Worm (Caenorhabditis elegans) whole organism, L3 larva: ENCODE measurements around the gene Y57G11C.20.

Experiments
- R02D3.7 ChIP-seq: fragments of 150-350 bp; optimal IDR thresholded peaks from 2 replicates; lab custom pipeline; 2014; ENCODE audit warnings: missing biosample characterization, missing genetic modification characterization
- ZK546.5 ChIP-seq: sonication (generic microtip); optimal IDR thresholded peaks from 2 replicates; lab custom pipeline; 2017; ENCODE audit warnings: missing biosample characterization, missing genetic modification characterization
- aly-2 ChIP-seq: fragments of 150-350 bp; optimal IDR thresholded peaks from 2 replicates; lab custom pipeline; 2014; ENCODE audit warnings: missing biosample characterization, missing genetic modification characterization
- ama-1 ChIP-seq: fragments of 150-350 bp; optimal IDR thresholded peaks from 2 replicates; lab custom pipeline; 2018
- ceh-16 ChIP-seq: sonication (generic microtip); optimal IDR thresholded peaks from 2 replicates; lab custom pipeline; 2017; ENCODE audit warnings: missing biosample characterization, missing genetic modification characterization
- ceh-28 ChIP-seq: fragments of 150-350 bp; optimal IDR thresholded peaks from 2 replicates; lab custom pipeline; 2014; ENCODE audit warnings: missing biosample characterization, missing genetic modification reagents, missing genetic modification characterization
- ceh-82 ChIP-seq: fragments of 150-350 bp; optimal IDR thresholded peaks from 2 replicates; lab custom pipeline; 2014; ENCODE audit warnings: missing biosample characterization, missing genetic modification characterization
- ceh-9 ChIP-seq: sonication (generic microtip); optimal IDR thresholded peaks from 2 replicates; lab custom pipeline; 2018; ENCODE audit warnings: missing biosample characterization, missing genetic modification characterization
- daf-12 ChIP-seq: fragments of 150-350 bp; optimal IDR thresholded peaks from 2 replicates; lab custom pipeline; 2014; ENCODE audit warnings: missing biosample characterization, missing genetic modification reagents, missing genetic modification characterization
- egl-5 ChIP-seq: fragments of 150-350 bp; optimal IDR thresholded peaks from 2 replicates; lab custom pipeline; 2017; ENCODE audit warnings: missing biosample characterization, missing genetic modification reagents, missing genetic modification characterization, inconsistent platforms
- elt-1 ChIP-seq: fragments of 150-350 bp; optimal IDR thresholded peaks from 2 replicates; lab custom pipeline; 2014; ENCODE audit warnings: missing biosample characterization, missing genetic modification characterization
- elt-2 ChIP-seq: sonication (generic microtip); optimal IDR thresholded peaks from 2 replicates; lab custom pipeline; 2016; ENCODE audit warnings: missing genetic modification reagents, mild to moderate bottlenecking, missing genetic modification characterization, missing compliant biosample characterization
- elt-3 ChIP-seq, 3 experiments: fragments of 150-350 bp in 1 of 3; sonication (generic microtip) in 2 of 3; optimal IDR thresholded peaks; 2 replicates in 2 of 3; 4 replicates in 1 of 3; lab custom pipeline; 2014 to 2017; ENCODE audit warnings: missing biosample characterization in 3 of 3, missing genetic modification characterization in 3 of 3
- eor-1 ChIP-seq, 2 experiments: fragments of 150-350 bp; optimal IDR thresholded peaks; 2 replicates each; lab custom pipeline; 2014 to 2018; ENCODE audit warnings: missing biosample characterization in 2 of 2, missing genetic modification characterization in 2 of 2
- fkh-10 ChIP-seq: sonication (generic microtip); optimal IDR thresholded peaks from 2 replicates; lab custom pipeline; 2017; ENCODE audit warnings: missing biosample characterization, missing genetic modification reagents, missing genetic modification characterization
- fkh-2 ChIP-seq: fragments of 150-350 bp; optimal IDR thresholded peaks from 2 replicates; lab custom pipeline; 2014; ENCODE audit warnings: missing biosample characterization, missing genetic modification reagents, missing genetic modification characterization
- fos-1 ChIP-seq: fragments of 150-350 bp; optimal IDR thresholded peaks from 2 replicates; lab custom pipeline; 2014; ENCODE audit warnings: missing biosample characterization, missing genetic modification characterization
- hmg-11 ChIP-seq: sonication (generic microtip); optimal IDR thresholded peaks from 2 replicates; lab custom pipeline; 2016; ENCODE audit warnings: missing genetic modification characterization, missing compliant biosample characterization
- jun-1 ChIP-seq: fragments of 150-350 bp; optimal IDR thresholded peaks from 2 replicates; lab custom pipeline; 2014; ENCODE audit warnings: missing biosample characterization, missing genetic modification reagents, missing genetic modification characterization
- lin-15B ChIP-seq: fragments of 150-350 bp; optimal IDR thresholded peaks from 2 replicates; lab custom pipeline; 2014; ENCODE audit warnings: missing biosample characterization, missing genetic modification characterization
- lsy-12 ChIP-seq: sonication (generic microtip); optimal IDR thresholded peaks from 2 replicates; lab custom pipeline; 2016; ENCODE audit warnings: mild to moderate bottlenecking, missing genetic modification characterization, missing compliant biosample characterization
- mdl-1 ChIP-seq: fragments of 150-350 bp; optimal IDR thresholded peaks from 2 replicates; lab custom pipeline; 2014; ENCODE audit warnings: missing biosample characterization, missing genetic modification characterization
- mml-1 ChIP-seq: fragments of 150-350 bp; sonication (generic microtip); optimal IDR thresholded peaks from 3 replicates; lab custom pipeline; 2014; ENCODE audit warnings: missing biosample characterization, missing genetic modification characterization
- nfya-1 ChIP-seq: sonication (generic microtip); optimal IDR thresholded peaks from 2 replicates; lab custom pipeline; 2017; ENCODE audit warnings: missing genetic modification characterization, mild to moderate bottlenecking, missing compliant biosample characterization, antibody characterized with exemption, moderate library complexity; ENCODE audit not compliant: insufficient read depth
- nhr-11 ChIP-seq: fragments of 150-350 bp; optimal IDR thresholded peaks from 2 replicates; lab custom pipeline; 2014; ENCODE audit warnings: missing biosample characterization, missing genetic modification characterization
- nhr-23 ChIP-seq: fragments of 150-350 bp; optimal IDR thresholded peaks from 2 replicates; lab custom pipeline; 2014; ENCODE audit warnings: missing biosample characterization, missing genetic modification reagents, missing genetic modification characterization
- nhr-237 ChIP-seq: fragments of 150-350 bp; optimal IDR thresholded peaks from 2 replicates; lab custom pipeline; 2014; ENCODE audit warnings: missing biosample characterization, missing genetic modification characterization
- nhr-43 ChIP-seq: sonication (generic microtip); optimal IDR thresholded peaks from 2 replicates; lab custom pipeline; 2016; ENCODE audit warnings: mild to moderate bottlenecking, missing genetic modification characterization, missing compliant biosample characterization; ENCODE audit not compliant: poor library complexity, severe bottlenecking
- nhr-76 ChIP-seq: fragments of 150-350 bp; sonication (generic microtip); optimal IDR thresholded peaks from 5 replicates; lab custom pipeline; 2014; ENCODE audit warnings: missing biosample characterization, missing genetic modification characterization
- nhr-77 ChIP-seq: fragments of 150-350 bp; optimal IDR thresholded peaks from 2 replicates; lab custom pipeline; 2014; ENCODE audit warnings: missing biosample characterization, missing genetic modification characterization
- pha-4 ChIP-seq: fragments of 150-350 bp; optimal IDR thresholded peaks from 2 replicates; lab custom pipeline; 2014; ENCODE audit warnings: missing biosample characterization, missing genetic modification reagents, missing genetic modification characterization
- pqm-1 ChIP-seq: fragments of 150-350 bp; optimal IDR thresholded peaks from 2 replicates; lab custom pipeline; 2017; ENCODE audit warnings: missing biosample characterization, missing genetic modification characterization, inconsistent platforms
- sea-2 ChIP-seq: fragments of 150-350 bp; sonication (generic microtip); optimal IDR thresholded peaks from 4 replicates; lab custom pipeline; 2014; ENCODE audit warnings: missing biosample characterization, missing genetic modification reagents, missing genetic modification characterization
- skn-1 ChIP-seq: fragments of 150-350 bp; optimal IDR thresholded peaks from 2 replicates; lab custom pipeline; 2014; ENCODE audit warnings: missing biosample characterization, missing genetic modification characterization
- snpc-4 ChIP-seq: fragments of 150-350 bp; optimal IDR thresholded peaks from 2 replicates; lab custom pipeline; 2014; ENCODE audit warnings: missing biosample characterization, missing genetic modification characterization
- zag-1 ChIP-seq: fragments of 150-350 bp; optimal IDR thresholded peaks from 2 replicates; lab custom pipeline; 2014; ENCODE audit warnings: missing biosample characterization, missing genetic modification characterization
- ztf-11 ChIP-seq: fragments of 150-350 bp; optimal IDR thresholded peaks from 2 replicates; lab custom pipeline; 2014; ENCODE audit warnings: missing biosample characterization, missing genetic modification characterization
- ztf-4 ChIP-seq: fragments of 150-350 bp; optimal IDR thresholded peaks from 2 replicates; lab custom pipeline; 2014; ENCODE audit warnings: missing biosample characterization, missing genetic modification characterization

Y57G11C.20 gene

ce11 chrIV:14824878-14825352 lies 18.2 kb upstream of the Y57G11C.20 start, which contains the start of gene sec-61.A (continued):
- peak; percentile 71 for TF ChIP-seq lin-15B (tag; lab: Kevin White, UChicago)
- TF ChIP-seq pqm-1 (tag; lab: Kevin White, UChicago) = no peak
- TF ChIP-seq nfya-1 (tag; lab: Kevin White, UChicago) = peak; percentile 89
- no peak for TF ChIP-seq elt-1 (tag; lab: Kevin White, UChicago)
- peak; percentile 49 for TF ChIP-seq nhr-23
- no peak for TF ChIP-seq aly-2 (tag; lab: Kevin White, UChicago)
- TF ChIP-seq hmg-11 (tag; lab: Kevin White, UChicago) = peak; percentile 88
- TF ChIP-seq pha-4 = peak; percentile 49
- TF ChIP-seq R02D3.7 (tag; lab: Kevin White, UChicago) = peak; percentile 48
- TF ChIP-seq ztf-11 (tag; lab: Kevin White, UChicago) = no peak
- no peak for TF ChIP-seq eor-1 (tag; optimal IDR thresholded peaks at IDR 0.05; lab: Kevin White, UChicago)
- TF ChIP-seq elt-3 (tag; optimal IDR thresholded peaks at IDR 0.05; lab: Kevin White, UChicago) = peak in 1 of 3 experiments; percentile 64

- TF ChIP-seq nhr-11 (tag; lab: Kevin White, UChicago) (no peak), nhr-23 (no peak), aly-2 (tag; lab: Kevin White, UChicago) (no peak), fos-1 (tag; lab: Kevin White, UChicago) (no peak), nhr-237 (tag; lab: Kevin White, UChicago) (no peak), lsy-12 (no peak), ceh-16 (tag; lab: Kevin White, UChicago) (no peak), jun-1 (tag; lab: Kevin White, UChicago) (no peak), ama-1 (no peak), eor-1 (tag; optimal IDR thresholded peaks at IDR 0.05; lab: Kevin White, UChicago) (no peak), skn-1 (tag; lab: Kevin White, UChicago) (no peak), ztf-4 (tag; lab: Kevin White, UChicago) (no peak)
- TF ChIP-seq, all 47 proteins: peak for 0
Measured at ce11 chrIV:14825379-14825778, 17.8 kb upstream of the Y57G11C.20 start, which contains the start of gene rps-18. Gene rps-18, plus strand, starts transcription at chrIV:14825679.

ce11 chrIV:14826151-14826757 lies 16.9 kb upstream of the Y57G11C.20 start:
- TF ChIP-seq fkh-10 (GFP tag; lab: Kevin White, UChicago) (no peak), nhr-77 (tag; lab: Kevin White, UChicago) (no peak), nhr-43 (tag; lab: Kevin White, UChicago) (no peak), hmg-11 (tag; lab: Kevin White, UChicago) (no peak), daf-12 (tag; lab: Kevin White, UChicago) (no peak)
- TF ChIP-seq, all 47 proteins: peak for 0

ce11 chrIV:14828218-14828617 lies 14.9 kb upstream of the Y57G11C.20 start:
- TF ChIP-seq ceh-82 (tag; lab: Kevin White, UChicago) = no peak
- TF ChIP-seq nhr-43 (tag; lab: Kevin White, UChicago) = no peak
- TF ChIP-seq aly-2 (tag; lab: Kevin White, UChicago) = no peak
- no peak for TF ChIP-seq sea-2 (GFP tag; lab: Kevin White, UChicago)
- TF ChIP-seq elt-2 (tag; lab: Kevin White, UChicago) = no peak
- TF ChIP-seq ceh-28 (tag; lab: Kevin White, UChicago) = no peak
- TF ChIP-seq, all 47 proteins: peak for 0

ce11 chrIV:14829026-14829425 lies 14.1 kb upstream of the Y57G11C.20 start, which contains the start of gene hhat-2:
Gene hhat-2, minus strand, starts transcription at chrIV:14829126.
- no peak for TF ChIP-seq mdl-1 (tag; lab: Kevin White, UChicago)
- TF ChIP-seq zag-1 (tag; lab: Kevin White, UChicago) = no peak
- TF ChIP-seq pqm-1 (tag; lab: Kevin White, UChicago) = no peak
- no peak for TF ChIP-seq aly-2 (tag; lab: Kevin White, UChicago)
- no peak for TF ChIP-seq fkh-2 (tag; lab: Kevin White, UChicago)
- no peak for TF ChIP-seq mml-1
- no peak for TF ChIP-seq fkh-10 (GFP tag; lab: Kevin White, UChicago)
- no peak for TF ChIP-seq ZK546.5 (tag; lab: Kevin White, UChicago)
- no peak for TF ChIP-seq ztf-4 (tag; lab: Kevin White, UChicago)
- TF ChIP-seq ceh-9 (tag; lab: Kevin White, UChicago) = no peak
- TF ChIP-seq nhr-237 (tag; lab: Kevin White, UChicago) = no peak
- TF ChIP-seq ceh-16 (tag; lab: Kevin White, UChicago) = no peak
- TF ChIP-seq snpc-4 = no peak
- no peak for TF ChIP-seq jun-1 (tag; lab: Kevin White, UChicago)
- no peak for TF ChIP-seq egl-5 (tag; lab: Kevin White, UChicago)
- TF ChIP-seq lin-15B (tag; lab: Kevin White, UChicago) = no peak
- TF ChIP-seq elt-3 (tag; optimal IDR thresholded peaks at IDR 0.05; lab: Kevin White, UChicago) = no peak
- TF ChIP-seq nhr-76 = no peak
